Fruit fly (Drosophila melanogaster): ENCODE data around the gene ATPsynbetaL.

dm6 chr3L:16146539-16146934 lies 48.9 kb downstream of the ATPsynbetaL start:
- TF ChIP-seq tj (GFP tag; optimal IDR thresholded peaks at IDR 0.05) (no peak), Mnt (GFP tag; optimal IDR thresholded peaks at IDR 0.05) (no peak), CG1620 (GFP tag; optimal IDR thresholded peaks at IDR 0.05) (no peak), ovo (GFP tag; optimal IDR thresholded peaks at IDR 0.05) (no peak), kay (GFP tag; ENCODE audit: borderline replicate concordance) (peak; percentile 66), Crg-1 (GFP tag; optimal IDR thresholded peaks at IDR 0.05) (no peak), CG12768 (GFP tag; optimal IDR thresholded peaks at IDR 0.05) (no peak), cic (GFP tag; optimal IDR thresholded peaks at IDR 0.05) (no peak), cnc (optimal IDR thresholded peaks at IDR 0.05) (no peak), CG33017 (tag; optimal IDR thresholded peaks at IDR 0.05) (no peak), Clk (GFP tag; optimal IDR thresholded peaks at IDR 0.05) (no peak), Hr96 (GFP tag; optimal IDR thresholded peaks at IDR 0.05) (no peak), CG11617 (GFP tag; optimal IDR thresholded peaks at IDR 0.05) (no peak)

Data from whole organism, adult.